Worm (Caenorhabditis elegans) whole organism, young adult: ENCODE measurements around the gene F58B4.5.

Experiments
- D2030.7 ChIP-seq: fragments of 200-800 bp; sonication (Bioruptor generic); IDR thresholded peaks from 2 replicates; pipeline ENCODE4 v1.3.6; 2022; ENCODE audit warnings: missing genetic modification reagents, missing genetic modification characterization, missing compliant biosample characterization
- F49E8.2 ChIP-seq: sonication (generic microtip); optimal IDR thresholded peaks from 3 replicates; lab custom pipeline; 2017; ENCODE audit warnings: missing genetic modification characterization, mild to moderate bottlenecking, missing compliant biosample characterization, antibody characterized with exemption, moderate library complexity; ENCODE audit not compliant: insufficient read depth
- ama-1 ChIP-seq, 3 experiments: fragments of 150-350 bp in 1 of 3; sonication (generic microtip) in 2 of 3; optimal IDR thresholded peaks; 2 replicates each; lab custom pipeline; 2014 to 2018; ENCODE audit warnings: missing biosample characterization in 2 of 3, missing genetic modification characterization in 2 of 3, missing genetic modification reagents in 2 of 3
- bed-2 ChIP-seq: fragments of 200-800 bp; sonication (Bioruptor generic); IDR thresholded peaks from 2 replicates; pipeline ENCODE4 v1.3.6; 2022; ENCODE audit warnings: missing genetic modification reagents, missing genetic modification characterization, missing compliant biosample characterization
- ceh-79 ChIP-seq: sonication (generic microtip); optimal IDR thresholded peaks from 2 replicates; lab custom pipeline; 2017; ENCODE audit warnings: mild to moderate bottlenecking, missing genetic modification characterization, missing compliant biosample characterization
- let-526 ChIP-seq: fragments of 200-800 bp; sonication (Bioruptor generic); IDR thresholded peaks from 2 replicates; pipeline ENCODE4 v1.3.6; 2022; ENCODE audit warnings: missing genetic modification reagents, missing genetic modification characterization, missing compliant biosample characterization
- let-607 ChIP-seq, 2 experiments: fragments of 200-800 bp in 1 of 2; sonication (Bioruptor generic) in 1 of 2; sonication (generic microtip) in 1 of 2; optimal IDR thresholded peaks; 2 replicates each; lab custom pipeline; 2016 to 2018; ENCODE audit warnings: mild to moderate bottlenecking in 2 of 2, missing compliant biosample characterization in 2 of 2, missing genetic modification characterization in 2 of 2, moderate library complexity in 2 of 2, missing genotype in 1 of 2
- lin-54 ChIP-seq: fragments of 200-800 bp; sonication (Bioruptor generic); optimal IDR thresholded peaks from 2 replicates; lab custom pipeline; 2018; ENCODE audit warnings: mild to moderate bottlenecking, missing genetic modification characterization, missing compliant biosample characterization

- no peak for TF ChIP-seq D2030.7
- no peak for TF ChIP-seq F49E8.2 (tag; lab: Kevin White, UChicago)
- TF ChIP-seq ceh-79 (tag; lab: Kevin White, UChicago): no peak
- TF ChIP-seq let-607 (tag; optimal IDR thresholded peaks at IDR 0.05; lab: Kevin White, UChicago): no peak
- no peak for TF ChIP-seq lin-54 (GFP tag; lab: Kevin White, UChicago)
- no peak for TF ChIP-seq ama-1 (optimal IDR thresholded peaks at IDR 0.05; lab: Kevin White, UChicago)
- TF ChIP-seq ama-1 (GFP tag; optimal IDR thresholded peaks at IDR 0.05; lab: Kevin White, UChicago): no peak
- TF ChIP-seq let-526 (GFP tag; lab: Robert Waterston, UW): no peak
- no peak for TF ChIP-seq bed-2 (GFP tag; lab: Robert Waterston, UW)
Measured at ce11 chrV:10970070-10970469, 37.6 kb downstream of the F58B4.5 start, which contains the start of gene F17C11.22.
